Worm (Caenorhabditis elegans) whole organism, L3 larva: ENCODE measurements around the gene C04E6.12.

Experiments
- R02D3.7 ChIP-seq: fragments of 150-350 bp; optimal IDR thresholded peaks from 2 replicates; lab custom pipeline; 2014; ENCODE audit warnings: missing biosample characterization, missing genetic modification characterization
- ZK546.5 ChIP-seq: sonication (generic microtip); optimal IDR thresholded peaks from 2 replicates; lab custom pipeline; 2017; ENCODE audit warnings: missing biosample characterization, missing genetic modification characterization
- ama-1 ChIP-seq: fragments of 150-350 bp; optimal IDR thresholded peaks from 2 replicates; lab custom pipeline; 2018
- ceh-16 ChIP-seq: sonication (generic microtip); optimal IDR thresholded peaks from 2 replicates; lab custom pipeline; 2017; ENCODE audit warnings: missing biosample characterization, missing genetic modification characterization
- ceh-82 ChIP-seq: fragments of 150-350 bp; optimal IDR thresholded peaks from 2 replicates; lab custom pipeline; 2014; ENCODE audit warnings: missing biosample characterization, missing genetic modification characterization
- daf-12 ChIP-seq: fragments of 150-350 bp; optimal IDR thresholded peaks from 2 replicates; lab custom pipeline; 2014; ENCODE audit warnings: missing biosample characterization, missing genetic modification reagents, missing genetic modification characterization
- egl-27 ChIP-seq: sonication (generic microtip); optimal IDR thresholded peaks from 4 replicates; lab custom pipeline; 2017; ENCODE audit warnings: missing biosample characterization, missing genetic modification reagents, missing genetic modification characterization
- egl-5 ChIP-seq: fragments of 150-350 bp; optimal IDR thresholded peaks from 2 replicates; lab custom pipeline; 2017; ENCODE audit warnings: missing biosample characterization, missing genetic modification reagents, missing genetic modification characterization, inconsistent platforms
- elt-1 ChIP-seq: fragments of 150-350 bp; optimal IDR thresholded peaks from 2 replicates; lab custom pipeline; 2014; ENCODE audit warnings: missing biosample characterization, missing genetic modification characterization
- elt-2 ChIP-seq: sonication (generic microtip); optimal IDR thresholded peaks from 2 replicates; lab custom pipeline; 2016; ENCODE audit warnings: missing genetic modification reagents, mild to moderate bottlenecking, missing genetic modification characterization, missing compliant biosample characterization
- fkh-10 ChIP-seq: sonication (generic microtip); optimal IDR thresholded peaks from 2 replicates; lab custom pipeline; 2017; ENCODE audit warnings: missing biosample characterization, missing genetic modification reagents, missing genetic modification characterization
- fkh-2 ChIP-seq: fragments of 150-350 bp; optimal IDR thresholded peaks from 2 replicates; lab custom pipeline; 2014; ENCODE audit warnings: missing biosample characterization, missing genetic modification reagents, missing genetic modification characterization
- hmg-11 ChIP-seq: sonication (generic microtip); optimal IDR thresholded peaks from 2 replicates; lab custom pipeline; 2016; ENCODE audit warnings: missing genetic modification characterization, missing compliant biosample characterization
- jun-1 ChIP-seq: fragments of 150-350 bp; optimal IDR thresholded peaks from 2 replicates; lab custom pipeline; 2014; ENCODE audit warnings: missing biosample characterization, missing genetic modification reagents, missing genetic modification characterization
- lin-15B ChIP-seq: fragments of 150-350 bp; optimal IDR thresholded peaks from 2 replicates; lab custom pipeline; 2014; ENCODE audit warnings: missing biosample characterization, missing genetic modification characterization
- lsy-12 ChIP-seq: sonication (generic microtip); optimal IDR thresholded peaks from 2 replicates; lab custom pipeline; 2016; ENCODE audit warnings: mild to moderate bottlenecking, missing genetic modification characterization, missing compliant biosample characterization
- mdl-1 ChIP-seq: fragments of 150-350 bp; optimal IDR thresholded peaks from 2 replicates; lab custom pipeline; 2014; ENCODE audit warnings: missing biosample characterization, missing genetic modification characterization
- mml-1 ChIP-seq: fragments of 150-350 bp; sonication (generic microtip); optimal IDR thresholded peaks from 3 replicates; lab custom pipeline; 2014; ENCODE audit warnings: missing biosample characterization, missing genetic modification characterization
- nfya-1 ChIP-seq: sonication (generic microtip); optimal IDR thresholded peaks from 2 replicates; lab custom pipeline; 2017; ENCODE audit warnings: missing genetic modification characterization, mild to moderate bottlenecking, missing compliant biosample characterization, antibody characterized with exemption, moderate library complexity; ENCODE audit not compliant: insufficient read depth
- nhr-11 ChIP-seq: fragments of 150-350 bp; optimal IDR thresholded peaks from 2 replicates; lab custom pipeline; 2014; ENCODE audit warnings: missing biosample characterization, missing genetic modification characterization
- nhr-12 ChIP-seq: fragments of 150-350 bp; optimal IDR thresholded peaks from 2 replicates; lab custom pipeline; 2014; ENCODE audit warnings: missing biosample characterization, missing genetic modification characterization
- nhr-23 ChIP-seq: fragments of 150-350 bp; optimal IDR thresholded peaks from 2 replicates; lab custom pipeline; 2014; ENCODE audit warnings: missing biosample characterization, missing genetic modification reagents, missing genetic modification characterization
- nhr-28 ChIP-seq: fragments of 150-350 bp; optimal IDR thresholded peaks from 2 replicates; lab custom pipeline; 2014; ENCODE audit warnings: missing biosample characterization, missing genetic modification characterization
- nhr-43 ChIP-seq: sonication (generic microtip); optimal IDR thresholded peaks from 2 replicates; lab custom pipeline; 2016; ENCODE audit warnings: mild to moderate bottlenecking, missing genetic modification characterization, missing compliant biosample characterization; ENCODE audit not compliant: poor library complexity, severe bottlenecking
- nhr-76 ChIP-seq: fragments of 150-350 bp; sonication (generic microtip); optimal IDR thresholded peaks from 5 replicates; lab custom pipeline; 2014; ENCODE audit warnings: missing biosample characterization, missing genetic modification characterization
- pha-4 ChIP-seq: fragments of 150-350 bp; optimal IDR thresholded peaks from 2 replicates; lab custom pipeline; 2014; ENCODE audit warnings: missing biosample characterization, missing genetic modification reagents, missing genetic modification characterization
- sea-2 ChIP-seq: fragments of 150-350 bp; sonication (generic microtip); optimal IDR thresholded peaks from 4 replicates; lab custom pipeline; 2014; ENCODE audit warnings: missing biosample characterization, missing genetic modification reagents, missing genetic modification characterization
- skn-1 ChIP-seq: fragments of 150-350 bp; optimal IDR thresholded peaks from 2 replicates; lab custom pipeline; 2014; ENCODE audit warnings: missing biosample characterization, missing genetic modification characterization
- snpc-4 ChIP-seq: fragments of 150-350 bp; optimal IDR thresholded peaks from 2 replicates; lab custom pipeline; 2014; ENCODE audit warnings: missing biosample characterization, missing genetic modification characterization
- zag-1 ChIP-seq: fragments of 150-350 bp; optimal IDR thresholded peaks from 2 replicates; lab custom pipeline; 2014; ENCODE audit warnings: missing biosample characterization, missing genetic modification characterization
- ztf-11 ChIP-seq: fragments of 150-350 bp; optimal IDR thresholded peaks from 2 replicates; lab custom pipeline; 2014; ENCODE audit warnings: missing biosample characterization, missing genetic modification characterization
- ztf-4 ChIP-seq: fragments of 150-350 bp; optimal IDR thresholded peaks from 2 replicates; lab custom pipeline; 2014; ENCODE audit warnings: missing biosample characterization, missing genetic modification characterization

The C04E6.12 gene

ce11 chrV:5954747-5955146 lies 35.0 kb upstream of the C04E6.12 start, which contains the start of gene M03F8.6:
Gene M03F8.6, minus strand, starts transcription at chrV:5954847.
- TF ChIP-seq ZK546.5 (tag; lab: Kevin White, UChicago) (no peak), lsy-12 (tag; lab: Kevin White, UChicago) (no peak), nhr-23 (tag; lab: Kevin White, UChicago) (no peak), nhr-11 (tag; lab: Kevin White, UChicago) (no peak), egl-27 (tag; lab: Kevin White, UChicago) (no peak), sea-2 (GFP tag; lab: Kevin White, UChicago) (no peak), nhr-76 (tag; lab: Kevin White, UChicago) (no peak), nhr-43 (no peak), zag-1 (tag; lab: Kevin White, UChicago) (no peak), ceh-16 (tag; lab: Kevin White, UChicago) (no peak), R02D3.7 (tag; lab: Kevin White, UChicago) (no peak), lin-15B (tag; lab: Kevin White, UChicago) (no peak), ama-1 (lab: Kevin White, UChicago) (no peak)

ce11 chrV:5953086-5953485 lies 33.3 kb upstream of the C04E6.12 start:
- TF ChIP-seq nfya-1 (tag; lab: Kevin White, UChicago), result peak; percentile 88
- TF ChIP-seq ztf-11 (tag; lab: Kevin White, UChicago), result no peak
- no peak for TF ChIP-seq R02D3.7 (tag; lab: Kevin White, UChicago)
- TF ChIP-seq nhr-12 (tag; lab: Kevin White, UChicago), result no peak
- no peak for TF ChIP-seq elt-2 (tag; lab: Kevin White, UChicago)
- no peak for TF ChIP-seq ztf-4

ce11 chrV:5951133-5951532 lies 31.3 kb upstream of the C04E6.12 start, which contains the start of gene M03F8.1:
Gene M03F8.1, plus strand, starts transcription at chrV:5951433.
- TF ChIP-seq nhr-11 (tag; lab: Kevin White, UChicago), result no peak
- TF ChIP-seq nhr-76 (tag; lab: Kevin White, UChicago), result no peak
- no peak for TF ChIP-seq ztf-11 (tag; lab: Kevin White, UChicago)
- no peak for TF ChIP-seq lsy-12 (tag; lab: Kevin White, UChicago)
- TF ChIP-seq fkh-10, result no peak
- no peak for TF ChIP-seq fkh-2
- no peak for TF ChIP-seq nhr-12 (tag; lab: Kevin White, UChicago)
- no peak for TF ChIP-seq mml-1 (tag; lab: Kevin White, UChicago)
- no peak for TF ChIP-seq daf-12 (tag; lab: Kevin White, UChicago)
- TF ChIP-seq nfya-1 (tag; lab: Kevin White, UChicago), result no peak
- TF ChIP-seq ceh-82, result no peak
- no peak for TF ChIP-seq lin-15B (tag; lab: Kevin White, UChicago)
- no peak for TF ChIP-seq zag-1 (tag; lab: Kevin White, UChicago)
- no peak for TF ChIP-seq pha-4 (tag; lab: Kevin White, UChicago)
- TF ChIP-seq, all 47 proteins: peak for 0

DNA sequence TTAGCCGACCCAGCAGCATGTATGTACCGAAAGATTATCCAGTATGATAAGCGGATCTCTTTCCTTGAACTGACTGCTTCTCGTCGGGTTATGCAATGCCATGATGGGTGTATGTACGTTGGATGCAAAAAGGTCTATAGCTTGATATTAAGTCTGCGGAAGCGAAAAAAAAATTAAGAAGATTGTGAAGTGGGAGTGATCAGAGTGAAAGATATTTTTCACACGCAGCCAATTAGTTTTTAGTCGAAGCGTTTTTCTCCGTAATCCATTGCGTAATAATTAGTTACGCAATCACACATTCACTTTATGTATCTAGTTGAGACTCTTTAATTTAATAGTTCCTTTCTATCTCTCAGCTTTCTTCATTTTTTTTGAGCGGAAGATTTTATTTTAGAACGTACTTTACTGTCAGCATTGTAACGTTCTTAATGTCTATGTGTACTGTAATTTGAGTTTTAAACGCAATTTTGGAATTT lies 29.9 kb upstream of the C04E6.12 start:
- no peak for TF ChIP-seq mdl-1 (tag; lab: Kevin White, UChicago)
- TF ChIP-seq elt-1 (tag; lab: Kevin White, UChicago), result peak; percentile 7
- TF ChIP-seq, all 47 proteins: peak for 1

DNA sequence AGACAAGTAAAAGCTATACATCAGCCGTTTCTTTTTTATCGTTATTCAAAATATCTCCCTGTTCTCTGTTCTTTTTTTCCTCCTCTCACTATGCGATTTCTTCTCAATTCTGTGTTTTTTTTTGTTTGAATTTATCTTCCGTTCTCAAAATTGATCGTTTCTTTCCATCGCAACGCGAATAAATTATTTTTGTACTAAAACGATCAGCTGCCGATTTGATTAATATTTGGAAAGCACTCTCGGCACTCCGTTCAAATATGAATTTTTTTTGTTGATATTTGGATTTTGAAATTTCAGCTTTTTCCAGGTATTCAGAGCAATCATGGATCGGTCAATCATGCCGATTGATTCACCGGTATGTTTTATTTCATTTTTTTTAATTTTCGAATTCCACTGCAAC lies 23.4 kb upstream of the C04E6.12 start, which contains the start of gene pst-1:
Gene pst-1, plus strand, starts transcription at position 301 of the 400 bp plus-strand sequence.
- TF ChIP-seq skn-1 (tag; lab: Kevin White, UChicago), result no peak
- no peak for TF ChIP-seq nhr-28
- TF ChIP-seq nfya-1 (tag; lab: Kevin White, UChicago), result no peak
- TF ChIP-seq, all 47 proteins: peak for 0

DNA sequence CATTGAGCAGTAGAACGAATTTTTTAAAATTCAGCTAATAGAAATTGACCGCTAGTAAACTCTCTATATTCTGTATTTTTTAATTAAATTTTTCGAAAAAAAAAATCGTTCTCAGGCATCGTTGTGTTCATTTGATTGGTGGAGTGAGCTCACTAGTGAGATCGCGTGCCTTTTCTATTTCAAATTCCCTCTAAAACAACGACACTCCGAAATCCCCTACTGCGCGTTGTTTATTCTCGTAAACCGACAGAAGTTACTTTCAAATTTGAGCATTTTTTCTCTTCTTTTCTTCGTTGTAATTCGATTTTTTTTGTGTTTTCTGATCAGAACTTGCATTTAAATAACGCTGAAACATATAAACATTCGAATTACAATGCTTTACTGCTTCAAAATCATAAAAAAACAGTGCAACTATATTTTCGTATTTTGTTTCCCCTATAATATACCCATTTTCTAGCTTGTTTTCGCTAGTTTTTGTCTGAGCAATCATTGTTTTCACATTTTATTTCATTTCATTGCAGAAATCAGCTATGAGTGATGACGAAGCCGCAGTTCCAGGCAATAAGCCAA lies 19.8 kb upstream of the C04E6.12 start, which contains the start of gene syf-3:
Gene syf-3, plus strand, starts transcription at position 520 of the 570 bp plus-strand sequence.
- TF ChIP-seq nfya-1 (tag; lab: Kevin White, UChicago) (peak; percentile 52), jun-1 (peak; percentile 7), R02D3.7 (tag; lab: Kevin White, UChicago) (peak; percentile 83), egl-27 (tag; lab: Kevin White, UChicago) (no peak), pha-4 (tag; lab: Kevin White, UChicago) (peak; percentile 63), hmg-11 (tag; lab: Kevin White, UChicago) (peak; percentile 69), egl-5 (tag; lab: Kevin White, UChicago) (no peak), ztf-11 (tag; lab: Kevin White, UChicago) (no peak), lsy-12 (tag; lab: Kevin White, UChicago) (no peak), snpc-4 (tag; lab: Kevin White, UChicago) (no peak), lin-15B (tag; lab: Kevin White, UChicago) (peak; percentile 41)
